Worm (Caenorhabditis elegans) whole organism, midembryonic: ENCODE measurements around the gene fbxa-116.

Source experiments
- T22C8.4 ChIP-seq: fragments of 200-800 bp; sonication (Bioruptor generic); IDR thresholded peaks from 2 replicates; pipeline ENCODE4 v1.3.6; 2022; ENCODE audit warnings: missing genetic modification characterization, missing compliant biosample characterization
- cog-1 ChIP-seq: sonication (generic microtip); optimal IDR thresholded peaks from 2 replicates; lab custom pipeline; 2016; ENCODE audit warnings: missing genetic modification characterization, missing compliant biosample characterization
- flt-1 ChIP-seq: fragments of 200-800 bp; sonication (Bioruptor generic); IDR thresholded peaks from 2 replicates; pipeline ENCODE4 v1.3.6; 2022; ENCODE audit warnings: missing genetic modification characterization, missing compliant biosample characterization
- klf-2 ChIP-seq: fragments of 200-800 bp; sonication (Bioruptor generic); conservative IDR thresholded peaks from 2 replicates; pipeline ENCODE4 v1.3.6; 2022; ENCODE audit warnings: missing genetic modification reagents, missing genetic modification characterization, missing compliant biosample characterization
- med-1 ChIP-seq: sonication (generic microtip); optimal IDR thresholded peaks from 2 replicates; lab custom pipeline; 2017; ENCODE audit warnings: missing genetic modification characterization, mild to moderate bottlenecking, missing compliant biosample characterization, antibody characterized with exemption, missing genetic modification reagents; ENCODE audit not compliant: insufficient read depth
- ref-1 ChIP-seq: fragments of 200-800 bp; sonication (Bioruptor generic); conservative IDR thresholded peaks from 2 replicates; pipeline ENCODE4 v1.3.6; 2022; ENCODE audit warnings: missing genetic modification reagents, missing genetic modification characterization, missing compliant biosample characterization
- tab-1 ChIP-seq: fragments of 200-800 bp; sonication (Bioruptor generic); IDR thresholded peaks from 2 replicates; pipeline ENCODE4 v1.3.6; 2022; ENCODE audit warnings: missing genetic modification characterization, missing compliant biosample characterization
- ztf-23 ChIP-seq: fragments of 200-800 bp; sonication (Bioruptor generic); IDR thresholded peaks from 2 replicates; pipeline ENCODE4 v1.3.6; 2022; ENCODE audit warnings: missing genetic modification reagents, missing genetic modification characterization, missing compliant biosample characterization
- ztf-29 ChIP-seq: fragments of 200-800 bp; sonication (Bioruptor generic); IDR thresholded peaks from 2 replicates; pipeline ENCODE4 v1.3.6; 2022; ENCODE audit warnings: missing genetic modification reagents, missing genetic modification characterization, missing compliant biosample characterization

Gene fbxa-116

ce11 chrV:20206086-20206485, 17.4 kb upstream of the fbxa-116 start, which contains the start of the genes fbxb-59 and srbc-34:
Gene fbxb-59, minus strand, starts transcription at chrV:20206186.
Gene srbc-34, plus strand, starts transcription at chrV:20206318.
- TF ChIP-seq cog-1 (tag; lab: Kevin White, UChicago), result no peak
- TF ChIP-seq klf-2 (GFP tag; lab: Robert Waterston, UW), result no peak
- no peak for TF ChIP-seq T22C8.4
- no peak for TF ChIP-seq ztf-23 (GFP tag; lab: Robert Waterston, UW)

- no peak for TF ChIP-seq flt-1
- TF ChIP-seq med-1 (GFP tag; lab: Kevin White, UChicago), result no peak
- TF ChIP-seq cog-1 (tag; lab: Kevin White, UChicago), result no peak
- no peak for TF ChIP-seq ref-1 (GFP tag; lab: Robert Waterston, UW)
- TF ChIP-seq tab-1 (GFP tag; lab: Robert Waterston, UW), result no peak
- no peak for TF ChIP-seq T22C8.4
- no peak for TF ChIP-seq ztf-23 (GFP tag; lab: Robert Waterston, UW)
- no peak for TF ChIP-seq klf-2 (GFP tag; lab: Robert Waterston, UW)
- TF ChIP-seq ztf-29 (GFP tag; lab: Robert Waterston, UW), result no peak
These were observed 14.4 kb upstream of the fbxa-116 start, which contains the start of gene fbxa-113 for ce11 chrV:20203085-20203484. Gene fbxa-113, plus strand, starts transcription at chrV:20203385.

- no peak for TF ChIP-seq med-1 (GFP tag; lab: Kevin White, UChicago)
- TF ChIP-seq klf-2 (GFP tag; lab: Robert Waterston, UW), result no peak
- no peak for TF ChIP-seq tab-1 (GFP tag; lab: Robert Waterston, UW)
- TF ChIP-seq ztf-23 (GFP tag; lab: Robert Waterston, UW), result no peak
- TF ChIP-seq flt-1, result no peak
These were observed 12.6 kb upstream of the fbxa-116 start, which contains the start of gene fbxa-114 for ce11 chrV:20201316-20201715. Gene fbxa-114, plus strand, starts transcription at chrV:20201616.

- no peak for TF ChIP-seq klf-2 (GFP tag; lab: Robert Waterston, UW)
- TF ChIP-seq T22C8.4, result no peak
- TF ChIP-seq cog-1 (tag; lab: Kevin White, UChicago), result no peak
- TF ChIP-seq flt-1, result no peak
- TF ChIP-seq ref-1 (GFP tag; lab: Robert Waterston, UW), result no peak
- no peak for TF ChIP-seq tab-1 (GFP tag; lab: Robert Waterston, UW)
- no peak for TF ChIP-seq med-1 (GFP tag; lab: Kevin White, UChicago)
- TF ChIP-seq ztf-23 (GFP tag; lab: Robert Waterston, UW), result no peak
- TF ChIP-seq ztf-29 (GFP tag; lab: Robert Waterston, UW), result no peak
These were observed 11.0 kb upstream of the fbxa-116 start for ce11 chrV:20199658-20200057.

- no peak for TF ChIP-seq tab-1 (GFP tag; lab: Robert Waterston, UW)
- no peak for TF ChIP-seq ztf-23 (GFP tag; lab: Robert Waterston, UW)
- no peak for TF ChIP-seq T22C8.4
- TF ChIP-seq med-1 (GFP tag; lab: Kevin White, UChicago), result no peak
These were observed 10.3 kb upstream of the fbxa-116 start, which contains the start of gene fog-2 for ce11 chrV:20198954-20199353. Gene fog-2, plus strand, starts transcription at chrV:20199254.

ce11 chrV:20196671-20197070, 8.0 kb upstream of the fbxa-116 start, which contains the start of gene ftr-1:
Gene ftr-1, plus strand, starts transcription at chrV:20196971.
- TF ChIP-seq flt-1 (no peak), klf-2 (GFP tag; lab: Robert Waterston, UW) (no peak), ztf-23 (GFP tag; lab: Robert Waterston, UW) (no peak), T22C8.4 (no peak), cog-1 (tag; lab: Kevin White, UChicago) (no peak), med-1 (GFP tag; lab: Kevin White, UChicago) (no peak), ref-1 (GFP tag; lab: Robert Waterston, UW) (no peak), tab-1 (GFP tag; lab: Robert Waterston, UW) (no peak), ztf-29 (GFP tag; lab: Robert Waterston, UW) (no peak)

- TF ChIP-seq T22C8.4, result no peak
- no peak for TF ChIP-seq klf-2 (GFP tag; lab: Robert Waterston, UW)
- no peak for TF ChIP-seq tab-1 (GFP tag; lab: Robert Waterston, UW)
- no peak for TF ChIP-seq med-1 (GFP tag; lab: Kevin White, UChicago)
- no peak for TF ChIP-seq ztf-29 (GFP tag; lab: Robert Waterston, UW)
- TF ChIP-seq cog-1 (tag; lab: Kevin White, UChicago), result no peak
These were observed 6.9 kb upstream of the fbxa-116 start, which contains the start of the genes srh-217 and Y113G7B.28 for ce11 chrV:20195451-20196036. Gene srh-217, minus strand, starts transcription at chrV:20195551. Gene Y113G7B.28, plus strand, starts transcription at chrV:20195986.

ce11 chrV:20192102-20192880, 3.6 kb upstream of the fbxa-116 start, which contains the start of the genes fbxa-115 and Y113G7B.27:
Gene fbxa-115, minus strand, starts transcription at chrV:20192152.
Gene Y113G7B.27, plus strand, starts transcription at chrV:20192830.
- TF ChIP-seq T22C8.4 (no peak), ztf-23 (GFP tag; lab: Robert Waterston, UW) (no peak), cog-1 (tag; lab: Kevin White, UChicago) (no peak), ref-1 (GFP tag; lab: Robert Waterston, UW) (no peak), med-1 (GFP tag; lab: Kevin White, UChicago) (no peak), tab-1 (GFP tag; lab: Robert Waterston, UW) (no peak), klf-2 (GFP tag; lab: Robert Waterston, UW) (no peak), flt-1 (no peak), ztf-29 (GFP tag; lab: Robert Waterston, UW) (no peak)

- TF ChIP-seq ztf-29 (GFP tag; lab: Robert Waterston, UW), result no peak
- no peak for TF ChIP-seq ref-1 (GFP tag; lab: Robert Waterston, UW)
- TF ChIP-seq med-1 (GFP tag; lab: Kevin White, UChicago), result no peak
- no peak for TF ChIP-seq flt-1
- no peak for TF ChIP-seq klf-2 (GFP tag; lab: Robert Waterston, UW)
- TF ChIP-seq ztf-23 (GFP tag; lab: Robert Waterston, UW), result no peak
- TF ChIP-seq tab-1 (GFP tag; lab: Robert Waterston, UW), result no peak
- TF ChIP-seq cog-1 (tag; lab: Kevin White, UChicago), result no peak
- TF ChIP-seq T22C8.4, result no peak
These were observed 2.1 kb downstream of the fbxa-116 start, which contains the start of gene srz-16 for ce11 chrV:20186579-20186978. Gene srz-16, minus strand, starts transcription at chrV:20186679.
